Worm (Caenorhabditis elegans) whole organism, mixed stage, embryonic: Measurements from ENCODE around the gene pqn-73.

ENCODE experiments used
- M03D4.4 ChIP-seq: sonication (generic microtip); optimal IDR thresholded peaks from 2 replicates; lab custom pipeline; 2017; ENCODE audit warnings: mild to moderate bottlenecking, missing genetic modification characterization, missing compliant biosample characterization
- bed-3 ChIP-seq: fragments of 200-800 bp; sonication (Bioruptor generic); optimal IDR thresholded peaks from 3 replicates; lab custom pipeline; 2018; ENCODE audit warnings: mild to moderate bottlenecking, missing genetic modification characterization, moderate library complexity, missing compliant biosample characterization
- blmp-1 ChIP-seq: fragments of 150-350 bp; optimal IDR thresholded peaks from 2 replicates; lab custom pipeline; 2014; ENCODE audit warnings: missing biosample characterization, missing genetic modification characterization
- ceh-43 ChIP-seq: fragments of 200-800 bp; sonication (Bioruptor generic); optimal IDR thresholded peaks from 2 replicates; lab custom pipeline; 2018; ENCODE audit warnings: mild to moderate bottlenecking, missing genetic modification characterization, moderate library complexity, missing compliant biosample characterization
- ces-1 ChIP-seq: fragments of 150-350 bp; optimal IDR thresholded peaks from 2 replicates; lab custom pipeline; 2014; ENCODE audit warnings: missing biosample characterization, missing genetic modification reagents, missing genetic modification characterization
- elt-1 ChIP-seq: sonication (generic microtip); optimal IDR thresholded peaks from 2 replicates; lab custom pipeline; 2017; ENCODE audit warnings: missing genetic modification characterization, mild to moderate bottlenecking, missing compliant biosample characterization, antibody characterized with exemption, moderate library complexity, borderline replicate concordance; ENCODE audit not compliant: insufficient read depth
- elt-3 ChIP-seq: fragments of 150-350 bp; optimal IDR thresholded peaks from 2 replicates; lab custom pipeline; 2014; ENCODE audit warnings: missing biosample characterization, missing genetic modification characterization
- flh-1 ChIP-seq: fragments of 200-800 bp; sonication (Bioruptor generic); optimal IDR thresholded peaks from 2 replicates; lab custom pipeline; 2018; ENCODE audit warnings: mild to moderate bottlenecking, missing genetic modification characterization, moderate library complexity, missing compliant biosample characterization
- hlh-1 ChIP-seq: fragments of 150-350 bp; optimal IDR thresholded peaks from 2 replicates; lab custom pipeline; 2014; ENCODE audit warnings: missing biosample characterization, missing genetic modification reagents, missing genetic modification characterization
- lin-13 ChIP-seq: fragments of 150-350 bp; optimal IDR thresholded peaks from 2 replicates; lab custom pipeline; 2014; ENCODE audit warnings: missing biosample characterization, missing genetic modification characterization
- lin-32 ChIP-seq: fragments of 200-800 bp; sonication (Bioruptor generic); optimal IDR thresholded peaks from 2 replicates; lab custom pipeline; 2018; ENCODE audit warnings: mild to moderate bottlenecking, missing genetic modification characterization, missing compliant biosample characterization
- mep-1 ChIP-seq: fragments of 150-350 bp; optimal IDR thresholded peaks from 2 replicates; lab custom pipeline; 2017; ENCODE audit warnings: missing biosample characterization, missing genetic modification reagents, missing genetic modification characterization, inconsistent platforms
- mls-2 ChIP-seq: sonication (generic microtip); optimal IDR thresholded peaks from 2 replicates; lab custom pipeline; 2016; ENCODE audit warnings: mild to moderate bottlenecking, missing genetic modification characterization, moderate library complexity, missing compliant biosample characterization
- nhr-12 ChIP-seq: fragments of 150-350 bp; optimal IDR thresholded peaks from 2 replicates; lab custom pipeline; 2014; ENCODE audit warnings: missing biosample characterization, missing genetic modification characterization
- nhr-2 ChIP-seq: fragments of 150-350 bp; optimal IDR thresholded peaks from 2 replicates; lab custom pipeline; 2014; ENCODE audit warnings: missing biosample characterization, missing genetic modification characterization
- nhr-237 ChIP-seq: fragments of 150-350 bp; optimal IDR thresholded peaks from 2 replicates; lab custom pipeline; 2014; ENCODE audit warnings: missing biosample characterization, missing genetic modification characterization
- nhr-28 ChIP-seq: fragments of 150-350 bp; optimal IDR thresholded peaks from 2 replicates; lab custom pipeline; 2014; ENCODE audit warnings: missing biosample characterization, missing genetic modification characterization
- nhr-76 ChIP-seq: sonication (generic microtip); optimal IDR thresholded peaks from 2 replicates; lab custom pipeline; 2017; ENCODE audit warnings: missing biosample characterization, missing genetic modification characterization
- pha-4 ChIP-seq: fragments of 150-350 bp; optimal IDR thresholded peaks from 2 replicates; lab custom pipeline; 2018; ENCODE audit warnings: missing biosample characterization, missing genetic modification reagents, missing genetic modification characterization
- sem-2 ChIP-seq: fragments of 200-800 bp; sonication (Bioruptor generic); optimal IDR thresholded peaks from 2 replicates; lab custom pipeline; 2018; ENCODE audit warnings: mild to moderate bottlenecking, missing genetic modification characterization, missing compliant biosample characterization
- snpc-4 ChIP-seq: fragments of 150-350 bp; optimal IDR thresholded peaks from 2 replicates; lab custom pipeline; 2014; ENCODE audit warnings: missing biosample characterization, missing genetic modification characterization
- sptf-1 ChIP-seq: sonication (generic microtip); optimal IDR thresholded peaks from 2 replicates; lab custom pipeline; 2017; ENCODE audit warnings: mild to moderate bottlenecking, missing genetic modification characterization, moderate library complexity, missing compliant biosample characterization
- tbx-8 ChIP-seq: fragments of 200-800 bp; sonication (Bioruptor generic); optimal IDR thresholded peaks from 2 replicates; lab custom pipeline; 2018; ENCODE audit warnings: mild to moderate bottlenecking, missing genetic modification characterization, moderate library complexity, missing compliant biosample characterization
- unc-120 ChIP-seq: sonication (generic microtip); optimal IDR thresholded peaks from 2 replicates; lab custom pipeline; 2017; ENCODE audit warnings: missing genetic modification characterization, missing compliant biosample characterization; ENCODE audit not compliant: poor library complexity, severe bottlenecking
- unc-39 ChIP-seq: fragments of 150-350 bp; optimal IDR thresholded peaks from 2 replicates; lab custom pipeline; 2014; ENCODE audit warnings: missing biosample characterization, missing genetic modification characterization
- unc-62 ChIP-seq: fragments of 150-350 bp; optimal IDR thresholded peaks from 2 replicates; lab custom pipeline; 2014; ENCODE audit warnings: missing biosample characterization, missing genetic modification reagents, missing genetic modification characterization
- zip-8 ChIP-seq: fragments of 150-350 bp; optimal IDR thresholded peaks from 2 replicates; lab custom pipeline; 2014; ENCODE audit warnings: missing biosample characterization, missing genetic modification characterization

pqn-73 gene

DNA sequence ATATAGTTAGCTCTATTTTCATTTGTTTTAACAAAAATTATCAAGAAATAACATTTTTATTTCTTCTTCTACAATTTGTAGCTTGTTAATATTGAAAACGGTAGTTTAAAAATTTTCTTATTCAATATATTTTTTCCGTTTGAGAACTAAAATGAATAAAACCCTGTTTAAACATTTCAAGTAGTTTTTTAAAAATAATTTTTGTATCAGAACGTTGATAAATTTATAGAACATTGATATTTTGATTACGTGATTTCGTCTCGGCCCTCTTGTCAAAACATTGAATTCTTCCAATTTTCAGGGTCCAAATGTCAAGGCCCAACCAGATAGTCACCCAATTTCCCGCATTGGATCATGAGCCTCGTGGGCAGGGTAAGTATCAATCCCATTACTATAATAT is at the start of gene pqn-73:
Gene pqn-73, plus strand, starts transcription at position 301 of the 400 bp plus-strand sequence.
- TF ChIP-seq lin-13 (tag; lab: Kevin White, UChicago) (no peak), blmp-1 (tag; lab: Kevin White, UChicago) (no peak), pha-4 (tag; lab: Kevin White, UChicago) (no peak), ces-1 (GFP tag; lab: Kevin White, UChicago) (no peak), M03D4.4 (no peak), flh-1 (GFP tag; lab: Kevin White, UChicago) (no peak), mls-2 (tag; lab: Kevin White, UChicago) (no peak), bed-3 (GFP tag; lab: Kevin White, UChicago) (no peak), nhr-2 (tag; lab: Kevin White, UChicago) (no peak)

- TF ChIP-seq hlh-1 (tag; lab: Kevin White, UChicago) (no peak), unc-120 (tag; lab: Kevin White, UChicago) (no peak)
Measured at ce11 chrII:8494228-8494717, 46.2 kb upstream of the pqn-73 start, which contains the start of gene M05D6.9. Gene M05D6.9 (plus strand): TSS chrII:8494278.

DNA sequence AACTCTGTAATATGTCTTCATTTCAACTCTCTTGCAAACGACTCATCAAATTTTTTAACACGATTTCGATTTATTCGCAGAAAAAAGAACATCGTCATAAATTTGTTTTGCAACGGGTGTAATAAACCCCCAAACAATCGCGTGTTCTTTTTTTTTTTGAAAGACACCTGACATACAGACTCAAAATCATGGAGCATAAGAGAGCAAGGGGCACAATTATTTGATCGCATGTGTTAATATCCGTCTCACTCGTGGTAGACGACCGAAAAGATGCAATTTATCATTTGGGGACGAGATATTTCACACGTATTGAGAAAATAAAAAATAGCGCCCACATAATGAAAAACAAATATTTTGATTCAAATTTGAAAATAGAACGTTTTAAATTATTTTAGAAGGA is 44.3 kb upstream of the pqn-73 start:
- TF ChIP-seq unc-39: no peak
- TF ChIP-seq lin-13 (tag; lab: Kevin White, UChicago): no peak
- no peak for TF ChIP-seq elt-1 (tag; lab: Kevin White, UChicago)
- TF ChIP-seq elt-3 (tag; lab: Kevin White, UChicago): no peak
- TF ChIP-seq mep-1: no peak
- no peak for TF ChIP-seq lin-32 (GFP tag; lab: Kevin White, UChicago)
- TF ChIP-seq nhr-12 (tag; lab: Kevin White, UChicago): no peak

ce11 chrII:8498173-8498572 is 42.3 kb upstream of the pqn-73 start:
- TF ChIP-seq nhr-2 (tag; lab: Kevin White, UChicago) (no peak), hlh-1 (tag; lab: Kevin White, UChicago) (peak; percentile 96)

- TF ChIP-seq flh-1 (GFP tag; lab: Kevin White, UChicago) (no peak), nhr-12 (tag; lab: Kevin White, UChicago) (no peak), ceh-43 (no peak), nhr-76 (tag; lab: Kevin White, UChicago) (no peak), unc-120 (tag; lab: Kevin White, UChicago) (peak; percentile 95), M03D4.4 (peak; percentile 25), elt-1 (tag; lab: Kevin White, UChicago) (no peak), hlh-1 (tag; lab: Kevin White, UChicago) (peak; percentile 100), unc-62 (peak; percentile 66)
Measured at ce11 chrII:8499021-8499420, 41.5 kb upstream of the pqn-73 start.

- TF ChIP-seq elt-1 (tag; lab: Kevin White, UChicago) (no peak), blmp-1 (tag; lab: Kevin White, UChicago) (no peak), nhr-237 (no peak), bed-3 (GFP tag; lab: Kevin White, UChicago) (no peak), unc-39 (no peak), unc-120 (tag; lab: Kevin White, UChicago) (no peak), sptf-1 (no peak), ceh-43 (no peak), nhr-28 (tag; lab: Kevin White, UChicago) (no peak), zip-8 (no peak), sem-2 (no peak), unc-62 (no peak), M03D4.4 (no peak), snpc-4 (no peak), nhr-2 (tag; lab: Kevin White, UChicago) (no peak), tbx-8 (GFP tag; lab: Kevin White, UChicago) (no peak)
Measured at ce11 chrII:8504074-8504724, 36.3 kb upstream of the pqn-73 start.
